Fruit fly (Drosophila melanogaster): Measurements from ENCODE around the gene Teh4.

DNA sequence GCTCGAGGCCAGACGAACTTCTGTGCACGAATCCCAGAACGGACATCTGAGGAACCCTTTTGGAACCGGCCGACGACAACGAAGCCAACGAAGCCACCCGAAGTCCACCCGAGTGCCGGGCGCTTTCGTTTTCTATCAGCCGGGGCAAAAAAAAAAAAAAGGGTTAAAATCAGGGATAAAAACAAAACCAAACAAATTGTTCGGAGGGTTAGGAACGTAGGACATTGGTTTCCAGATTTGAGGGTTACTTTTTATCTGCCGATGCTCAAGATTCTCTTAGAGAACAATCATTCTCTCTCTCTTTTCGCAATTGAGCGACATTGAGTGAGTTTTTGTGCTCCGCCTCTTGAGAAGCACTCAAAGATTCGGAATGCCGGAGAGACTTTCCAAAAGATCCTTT is 17.1 kb downstream of the Teh4 start, which contains the start of gene nab:
- no peak for TF ChIP-seq Dll (optimal IDR thresholded peaks at IDR 0.05)
- no peak for TF ChIP-seq psq (optimal IDR thresholded peaks at IDR 0.05)

Measured in whole organism.